Fruit fly (Drosophila melanogaster) Kc167 (cell line): ENCODE results near the gene His3.3A.

Experiments
- Myc ChIP-seq: fragments of >200 bp; optimal IDR thresholded peaks from 2 replicates; lab custom pipeline; 2017; ENCODE audit warnings: missing external identifiers
- Sin3A ChIP-seq: fragments of >200 bp; optimal IDR thresholded peaks from 2 replicates; lab custom pipeline; 2018; ENCODE audit warnings: missing external identifiers
- h ChIP-seq: fragments of >200 bp; optimal IDR thresholded peaks from 3 replicates; lab custom pipeline; 2018; ENCODE audit warnings: missing external identifiers
- insv ChIP-seq: fragments of >200 bp; optimal IDR thresholded peaks from 3 replicates; lab custom pipeline; 2018; ENCODE audit warnings: missing external identifiers
- psq ChIP-seq: fragments of >200 bp; optimal IDR thresholded peaks from 2 replicates; lab custom pipeline; 2017; ENCODE audit warnings: missing external identifiers
- ttk ChIP-seq: sonication (Bioruptor generic); optimal IDR thresholded peaks from 2 replicates; lab custom pipeline; 2017; ENCODE audit warnings: missing external identifiers

His3.3A gene

DNA sequence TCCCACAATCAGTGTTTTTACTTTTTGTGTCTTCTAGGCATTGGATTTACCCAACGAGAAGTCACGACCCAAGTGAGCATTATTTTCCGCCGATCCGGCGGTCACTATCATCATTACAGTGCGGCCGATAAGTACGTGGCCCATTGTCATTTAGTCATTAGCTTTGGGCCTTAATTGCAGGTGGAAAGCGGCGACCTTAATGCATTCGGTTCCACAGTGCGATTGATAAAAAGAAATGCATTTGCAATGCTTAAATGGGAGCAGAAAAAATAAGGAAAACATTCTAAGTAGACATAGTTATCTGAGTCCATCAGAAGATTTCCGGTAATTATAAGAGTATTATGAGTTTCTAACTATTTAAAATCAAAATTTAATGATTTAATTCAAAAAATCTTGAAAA lies 37.3 kb downstream of the His3.3A start:
- TF ChIP-seq insv (no peak), Sin3A (lab: Kevin White, UChicago) (no peak)

DNA sequence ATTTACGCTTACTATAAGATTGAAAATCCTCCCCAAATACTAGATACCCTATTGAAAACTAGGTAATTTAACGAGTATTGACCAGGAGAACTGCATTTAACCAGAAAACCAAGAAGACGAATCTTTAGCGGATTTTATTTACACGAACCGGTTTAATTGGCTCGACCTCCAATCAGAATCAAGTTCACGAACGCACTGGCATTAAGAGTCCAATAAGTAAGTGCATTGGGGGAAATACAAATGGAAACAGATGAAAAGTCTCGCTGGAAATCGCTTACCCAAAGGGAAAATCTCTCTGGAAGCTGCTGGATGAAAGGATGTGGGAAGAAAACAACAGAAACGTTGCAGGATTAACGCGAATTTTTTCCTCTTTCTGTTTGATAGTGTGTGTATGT lies 37.7 kb downstream of the His3.3A start:
- TF ChIP-seq insv (no peak), Sin3A (lab: Kevin White, UChicago) (no peak), psq (lab: Kevin White, UChicago) (no peak), h (lab: Kevin White, UChicago) (no peak)

DNA sequence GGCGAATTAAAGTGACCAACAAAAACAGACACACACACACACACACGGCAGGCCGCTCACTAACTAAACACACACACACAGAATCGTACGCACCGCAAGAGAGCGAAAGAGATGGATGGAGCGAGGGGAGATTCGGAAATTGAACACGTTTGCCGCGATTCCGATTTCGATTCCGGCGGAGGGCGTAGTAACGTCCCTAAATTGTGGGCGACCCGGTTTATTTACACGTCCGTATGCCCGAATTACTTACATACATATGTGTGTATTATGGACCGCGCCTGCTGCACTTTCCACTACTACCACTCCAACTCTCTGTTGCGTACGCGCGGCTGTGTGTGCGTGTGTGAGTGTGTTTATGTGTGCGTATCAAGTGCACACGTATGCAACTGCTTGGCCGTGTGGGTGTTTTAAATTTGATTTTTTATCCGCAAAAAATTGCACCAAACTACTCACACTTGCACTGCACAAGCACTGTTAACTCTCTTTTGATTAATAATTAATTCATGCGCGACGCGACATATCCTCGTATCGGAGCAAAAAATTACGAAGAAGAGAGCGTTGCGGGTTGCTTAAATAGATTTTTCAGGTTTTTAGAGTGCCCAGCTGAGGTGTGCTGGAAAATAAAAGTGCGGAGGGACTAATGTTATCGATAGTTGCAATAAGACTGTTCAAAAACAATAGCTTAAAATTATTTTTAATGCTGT lies 38.3 kb downstream of the His3.3A start, which contains the start of gene Pgant5:
Gene Pgant5, minus strand, starts transcription at position 601 of the 704 bp plus-strand sequence.
- TF ChIP-seq h (lab: Kevin White, UChicago) (no peak), insv (no peak), Sin3A (lab: Kevin White, UChicago) (no peak), psq (lab: Kevin White, UChicago) (no peak), ttk (lab: Kevin White, UChicago) (no peak), Myc (no peak)

DNA sequence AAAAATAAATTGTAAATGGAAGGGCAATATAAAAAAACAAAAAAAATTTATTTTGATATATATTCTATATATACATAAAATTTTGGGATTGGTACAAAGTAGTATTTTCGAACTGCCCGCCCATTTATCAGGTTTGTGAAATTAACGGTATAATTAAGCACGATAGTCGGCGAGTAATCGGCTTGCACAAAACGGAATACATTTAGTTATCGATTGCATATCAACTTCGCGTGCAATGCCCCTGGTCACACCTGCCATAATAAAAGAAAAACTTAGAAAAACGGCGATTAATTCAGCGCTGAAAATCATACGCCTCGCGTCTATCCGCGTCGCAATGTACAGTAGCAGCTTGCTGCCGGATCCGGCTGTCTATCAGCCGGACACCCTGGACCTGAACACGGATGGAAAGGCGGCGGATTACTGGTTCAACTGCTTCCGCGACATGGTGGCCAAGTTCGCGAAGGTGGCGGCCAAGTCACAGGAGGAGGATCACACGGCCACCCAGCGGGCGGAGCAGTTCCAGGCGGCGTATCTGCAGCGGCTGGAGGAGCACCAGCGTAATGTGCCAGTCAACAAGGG lies 39.0 kb downstream of the His3.3A start, which contains the start of gene CG5828:
Gene CG5828, plus strand, starts transcription at position 205 of the 579 bp plus-strand sequence.
- TF ChIP-seq Myc: no peak
- TF ChIP-seq insv: no peak
- no peak for TF ChIP-seq psq (lab: Kevin White, UChicago)
- no peak for TF ChIP-seq h (lab: Kevin White, UChicago)
- no peak for TF ChIP-seq Sin3A (lab: Kevin White, UChicago)
- TF ChIP-seq ttk (lab: Kevin White, UChicago): no peak

DNA sequence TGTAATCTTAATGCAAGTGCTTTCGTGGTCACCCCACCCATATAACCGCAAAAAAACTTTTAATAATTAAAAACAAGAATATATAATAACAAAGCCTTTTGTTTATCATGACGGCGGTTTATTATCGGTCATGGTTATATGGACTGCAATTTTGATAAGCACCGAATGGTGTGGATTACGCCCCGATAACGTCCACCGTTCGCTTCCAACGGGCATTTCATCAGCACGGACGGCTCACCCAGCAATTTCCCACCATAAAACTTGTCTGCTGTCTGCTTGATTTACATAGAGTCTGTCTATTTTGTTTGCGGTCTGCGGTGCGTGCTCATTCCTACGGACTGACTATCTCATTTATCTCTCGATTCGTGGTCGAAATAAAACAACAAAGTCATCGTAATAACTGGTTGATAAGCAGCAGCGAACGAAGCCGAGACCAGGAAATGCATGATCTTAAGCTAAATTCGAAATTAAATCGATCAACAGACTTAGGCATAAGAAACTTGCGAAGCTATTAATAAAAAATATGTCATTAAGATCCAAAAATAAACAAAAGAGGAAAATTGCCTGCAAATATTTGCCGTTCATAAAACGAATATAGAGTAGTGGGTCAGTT lies 40.6 kb downstream of the His3.3A start:
- no peak for TF ChIP-seq h (lab: Kevin White, UChicago)
- no peak for TF ChIP-seq Sin3A (lab: Kevin White, UChicago)
- no peak for TF ChIP-seq Myc
- TF ChIP-seq insv: no peak
- no peak for TF ChIP-seq ttk (lab: Kevin White, UChicago)
- no peak for TF ChIP-seq psq (lab: Kevin White, UChicago)

DNA sequence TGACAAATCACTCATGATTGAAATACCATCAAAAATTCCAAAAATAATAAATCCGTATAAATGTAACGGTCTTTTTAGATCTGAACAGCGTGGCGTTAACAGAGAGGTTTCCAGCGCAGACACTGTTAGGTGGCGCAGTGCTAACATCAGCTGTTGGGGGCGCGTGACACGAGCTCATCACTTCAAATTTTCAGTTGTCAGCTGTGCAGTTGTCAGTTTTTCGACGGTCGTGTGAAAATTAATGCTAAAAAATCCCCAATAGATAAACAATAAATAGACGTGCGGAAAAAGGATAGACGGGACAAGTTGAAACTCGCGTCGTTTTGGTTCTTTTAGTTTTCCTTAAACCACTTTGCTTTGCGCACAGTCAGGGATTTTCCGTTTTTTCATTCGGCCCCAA lies 41.4 kb downstream of the His3.3A start, which contains the start of gene CG4230:
Gene CG4230, plus strand, starts transcription at position 6 of the 400 bp plus-strand sequence.
- TF ChIP-seq Myc (no peak), insv (no peak), Sin3A (lab: Kevin White, UChicago) (no peak), h (lab: Kevin White, UChicago) (no peak), psq (lab: Kevin White, UChicago) (no peak), ttk (lab: Kevin White, UChicago) (no peak)

DNA sequence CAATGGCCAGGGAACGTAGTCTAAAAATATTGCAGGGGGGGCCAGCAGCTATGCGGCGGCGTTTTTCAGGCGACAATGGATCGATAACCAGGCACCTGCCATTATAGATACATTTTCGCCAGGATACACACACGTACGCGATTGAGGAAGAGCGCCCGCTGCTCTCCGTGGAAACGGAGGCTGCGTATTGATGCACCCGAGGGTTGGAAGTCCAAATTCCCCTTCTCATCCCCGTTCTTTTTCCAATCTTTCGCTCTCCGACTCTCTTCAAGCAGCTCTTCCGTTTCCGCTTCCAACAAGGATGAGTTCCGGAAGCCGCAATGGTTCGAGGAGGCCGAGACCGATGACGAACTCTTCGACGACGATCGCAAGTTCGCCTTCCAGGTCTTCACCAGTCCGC lies 41.9 kb downstream of the His3.3A start:
- TF ChIP-seq h (lab: Kevin White, UChicago): no peak
- no peak for TF ChIP-seq insv
- no peak for TF ChIP-seq ttk (lab: Kevin White, UChicago)
- no peak for TF ChIP-seq Sin3A (lab: Kevin White, UChicago)
- TF ChIP-seq psq (lab: Kevin White, UChicago): no peak
- TF ChIP-seq Myc: no peak

dm6 chr2L:5099790-5100360 lies 45.0 kb downstream of the His3.3A start, which contains the start of gene ND-13A:
ND-13A (minus strand) TSS chr2L:5100288.
- TF ChIP-seq Sin3A (lab: Kevin White, UChicago) (no peak), ttk (lab: Kevin White, UChicago) (no peak), psq (lab: Kevin White, UChicago) (no peak), Myc (no peak), h (lab: Kevin White, UChicago) (no peak), insv (no peak)

DNA sequence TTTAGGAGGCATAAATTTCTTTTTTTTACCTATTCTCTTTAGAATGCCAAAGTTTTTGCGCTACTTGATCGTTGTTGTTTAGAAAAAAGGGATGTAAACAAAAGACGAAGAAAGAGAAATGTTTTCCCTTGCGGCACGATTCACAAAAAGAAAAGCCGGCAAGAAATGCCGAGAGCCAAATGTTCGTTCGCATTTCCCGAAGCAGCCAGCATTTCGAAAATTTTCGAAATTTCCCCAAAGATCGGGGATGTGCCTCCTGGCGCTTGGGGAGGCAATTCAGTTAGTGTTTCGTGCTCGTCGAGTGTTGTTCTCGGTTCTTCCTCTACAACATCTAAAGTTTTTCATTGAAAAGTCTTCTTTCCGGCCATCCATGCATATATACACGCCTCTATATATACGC lies 45.7 kb downstream of the His3.3A start, which contains the start of gene Msp300:
Gene Msp300, plus strand, starts transcription at position 301 of the 400 bp plus-strand sequence.
- no peak for TF ChIP-seq psq (lab: Kevin White, UChicago)
- no peak for TF ChIP-seq Sin3A (lab: Kevin White, UChicago)
- no peak for TF ChIP-seq Myc
- TF ChIP-seq h (lab: Kevin White, UChicago): no peak
- TF ChIP-seq insv: no peak
- no peak for TF ChIP-seq ttk (lab: Kevin White, UChicago)

DNA sequence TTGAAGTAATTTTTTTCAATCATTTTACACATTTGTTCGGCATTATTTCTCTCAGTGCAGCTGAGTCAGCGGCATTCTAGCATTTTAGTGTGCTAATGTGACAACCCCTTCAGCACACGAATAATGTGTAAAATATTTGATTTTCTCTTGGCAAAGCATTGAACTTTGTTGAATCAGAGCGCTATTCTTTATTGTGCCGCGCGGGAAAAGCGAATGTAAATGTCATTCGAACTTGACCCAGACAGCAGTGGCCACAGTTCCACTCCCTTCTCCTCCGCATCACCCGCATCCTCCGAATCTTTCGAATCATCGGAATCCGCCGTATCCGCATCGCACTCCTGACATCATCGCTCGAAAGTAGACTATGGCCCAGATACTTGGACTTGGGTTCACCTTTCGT lies 48.9 kb downstream of the His3.3A start:
- no peak for TF ChIP-seq Sin3A (lab: Kevin White, UChicago)
- no peak for TF ChIP-seq insv
- TF ChIP-seq psq (lab: Kevin White, UChicago): no peak
- TF ChIP-seq h (lab: Kevin White, UChicago): no peak
- no peak for TF ChIP-seq ttk (lab: Kevin White, UChicago)
- no peak for TF ChIP-seq Myc
